Worm (Caenorhabditis elegans): ENCODE results near the gene ZK856.11.

The ZK856.11 gene

ce11 chrV:10183810-10184209 lies 20.9 kb downstream of the ZK856.11 start:
- no peak for TF ChIP-seq pqm-1 (tag; optimal IDR thresholded peaks at IDR 0.05)
- no peak for TF ChIP-seq nhr-237 (tag; optimal IDR thresholded peaks at IDR 0.05)

- TF ChIP-seq lin-39 (tag; optimal IDR thresholded peaks at IDR 0.05) (no peak), unc-62 (GFP tag; optimal IDR thresholded peaks at IDR 0.05) (no peak), fos-1 (tag; optimal IDR thresholded peaks at IDR 0.05) (no peak), lsy-12 (tag; optimal IDR thresholded peaks at IDR 0.05) (no peak), nhr-76 (tag; optimal IDR thresholded peaks at IDR 0.05) (no peak)
Measured at ce11 chrV:10182984-10183383, 21.8 kb downstream of the ZK856.11 start, which contains the start of gene ZK856.4. TSS of gene ZK856.4 (plus strand) at chrV:10183284.

DNA sequence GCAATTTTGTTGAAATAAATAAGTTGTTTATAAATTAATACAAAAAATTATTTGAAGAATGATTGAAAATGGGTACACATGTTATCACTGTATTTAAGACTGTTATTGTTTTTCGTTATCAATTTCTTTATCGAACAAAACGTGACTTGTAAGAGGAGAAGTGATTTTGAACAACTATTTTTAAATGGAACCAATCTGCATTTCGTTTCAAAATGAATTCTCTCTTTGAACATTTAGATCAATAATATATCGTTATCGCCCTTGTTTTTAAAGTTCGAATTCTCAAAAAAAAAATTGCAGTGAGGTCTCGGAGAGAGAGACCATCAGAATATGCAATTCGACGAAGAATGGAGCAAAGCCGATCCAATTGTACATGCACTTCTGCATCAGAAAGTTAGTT lies 25.5 kb downstream of the ZK856.11 start, which contains the start of gene cul-5:
Gene cul-5 (plus strand): TSS at position 301 of the 400 bp plus-strand sequence.
- no peak for TF ChIP-seq elt-1 (tag; optimal IDR thresholded peaks at IDR 0.05)
- TF ChIP-seq pqm-1 (tag; optimal IDR thresholded peaks at IDR 0.05) = peak; percentile 35
- peak; percentile 28 for TF ChIP-seq elt-2 (tag; optimal IDR thresholded peaks at IDR 0.05)
- TF ChIP-seq zag-1 (tag; optimal IDR thresholded peaks at IDR 0.05) = no peak
- no peak for TF ChIP-seq mdl-1 (tag; optimal IDR thresholded peaks at IDR 0.05)
- TF ChIP-seq nfya-1 (tag; optimal IDR thresholded peaks at IDR 0.05; ENCODE audit: insufficient read depth) = no peak
- TF ChIP-seq pha-4 (tag; optimal IDR thresholded peaks at IDR 0.05) = peak; percentile 29

- TF ChIP-seq nhr-11 (tag; optimal IDR thresholded peaks at IDR 0.05) = no peak
- TF ChIP-seq nhr-237 (tag; optimal IDR thresholded peaks at IDR 0.05) = no peak
- no peak for TF ChIP-seq egl-27 (tag; optimal IDR thresholded peaks at IDR 0.05)
- TF ChIP-seq nhr-23 (tag; optimal IDR thresholded peaks at IDR 0.05) = peak; percentile 42
- no peak for TF ChIP-seq tbx-2 (tag; optimal IDR thresholded peaks at IDR 0.05)
- peak; percentile 69 for TF ChIP-seq skn-1 (tag; optimal IDR thresholded peaks at IDR 0.05)
- TF ChIP-seq snpc-4 (tag; optimal IDR thresholded peaks at IDR 0.05) = peak; percentile 45
- TF ChIP-seq pha-4 (tag; optimal IDR thresholded peaks at IDR 0.05) = peak; percentile 73
- no peak for TF ChIP-seq sea-2 (GFP tag; optimal IDR thresholded peaks at IDR 0.05)
- no peak for TF ChIP-seq nhr-76 (tag; optimal IDR thresholded peaks at IDR 0.05)
- TF ChIP-seq jun-1 (tag; optimal IDR thresholded peaks at IDR 0.05) = peak; percentile 10
- TF ChIP-seq elt-1 (tag; optimal IDR thresholded peaks at IDR 0.05) = no peak
- TF ChIP-seq elt-2 (tag; optimal IDR thresholded peaks at IDR 0.05) = peak; percentile 14
- peak; percentile 72 for TF ChIP-seq lin-15B (tag; optimal IDR thresholded peaks at IDR 0.05)
- TF ChIP-seq ztf-11 (tag; optimal IDR thresholded peaks at IDR 0.05) = no peak
- TF ChIP-seq nhr-67 (tag; optimal IDR thresholded peaks at IDR 0.05) = no peak
- TF ChIP-seq R02D3.7 (tag; optimal IDR thresholded peaks at IDR 0.05) = no peak
- peak; percentile 45 for TF ChIP-seq nfya-1 (tag; optimal IDR thresholded peaks at IDR 0.05; ENCODE audit: insufficient read depth)
- no peak for TF ChIP-seq ceh-82 (tag; optimal IDR thresholded peaks at IDR 0.05)
- peak; percentile 66 for TF ChIP-seq nhr-43 (tag; optimal IDR thresholded peaks at IDR 0.05; ENCODE audit: poor library complexity, severe bottlenecking)
- peak; percentile 85 for TF ChIP-seq nhr-25 (tag; optimal IDR thresholded peaks at IDR 0.05)
- TF ChIP-seq pqm-1 (tag; optimal IDR thresholded peaks at IDR 0.05) = peak; percentile 9
Measured at ce11 chrV:10178166-10178565, 26.6 kb downstream of the ZK856.11 start.

DNA sequence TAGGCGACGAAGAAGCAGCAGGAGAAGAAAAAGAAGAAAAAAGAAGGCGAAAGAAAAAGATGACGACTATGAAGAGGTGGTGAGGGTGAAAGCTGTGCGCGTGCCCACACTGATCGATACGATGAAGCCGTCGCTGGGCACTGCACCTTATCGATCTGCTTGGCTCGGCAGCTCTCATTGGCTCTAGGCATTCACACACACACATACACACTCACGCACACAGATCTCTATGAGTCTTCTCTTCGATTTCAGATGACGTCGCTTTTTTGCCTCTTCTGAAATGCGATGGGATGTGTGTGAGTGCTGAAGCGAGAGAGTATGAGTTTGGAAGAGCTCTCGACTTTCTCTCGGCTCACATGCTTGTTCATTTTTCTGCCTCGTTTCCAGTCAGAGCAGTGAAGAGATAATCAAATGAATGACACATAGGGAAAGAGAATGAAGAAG lies 30.1 kb downstream of the ZK856.11 start:
- TF ChIP-seq ceh-28 (tag; optimal IDR thresholded peaks at IDR 0.05) (peak; percentile 88), elt-1 (tag; optimal IDR thresholded peaks at IDR 0.05) (peak; percentile 55), nhr-43 (tag; optimal IDR thresholded peaks at IDR 0.05; ENCODE audit: poor library complexity, severe bottlenecking) (no peak), lin-15B (tag; optimal IDR thresholded peaks at IDR 0.05) (peak; percentile 47), lin-39 (tag; optimal IDR thresholded peaks at IDR 0.05) (peak; percentile 85), nhr-67 (tag; optimal IDR thresholded peaks at IDR 0.05) (no peak), fkh-10 (GFP tag; optimal IDR thresholded peaks at IDR 0.05) (peak; percentile 95), nfya-1 (tag; optimal IDR thresholded peaks at IDR 0.05; ENCODE audit: insufficient read depth) (peak; percentile 98), skn-1 (tag; optimal IDR thresholded peaks at IDR 0.05) (no peak), egl-5 (tag; optimal IDR thresholded peaks at IDR 0.05) (peak; percentile 36), pqm-1 (tag; optimal IDR thresholded peaks at IDR 0.05) (no peak), unc-62 (GFP tag; optimal IDR thresholded peaks at IDR 0.05) (peak; percentile 66), nhr-11 (tag; optimal IDR thresholded peaks at IDR 0.05) (peak; percentile 79), zag-1 (tag; optimal IDR thresholded peaks at IDR 0.05) (peak; percentile 69), sea-2 (GFP tag; optimal IDR thresholded peaks at IDR 0.05) (peak; percentile 60), jun-1 (tag; optimal IDR thresholded peaks at IDR 0.05) (no peak), mdl-1 (tag; optimal IDR thresholded peaks at IDR 0.05) (peak; percentile 10), hmg-11 (tag; optimal IDR thresholded peaks at IDR 0.05) (peak; percentile 91), elt-3 (tag; optimal IDR thresholded peaks at IDR 0.05) (no peak), tbx-2 (tag; optimal IDR thresholded peaks at IDR 0.05) (peak; percentile 72), snpc-4 (tag; optimal IDR thresholded peaks at IDR 0.05) (peak; percentile 35), lsy-12 (tag; optimal IDR thresholded peaks at IDR 0.05) (peak; percentile 57), nhr-237 (tag; optimal IDR thresholded peaks at IDR 0.05) (no peak)
